Fruit fly (Drosophila melanogaster): ENCODE data around the gene CG9286.

dm6 chr3R:13817480-13818305 is 36.9 kb downstream of the CG9286 start:
- TF ChIP-seq Myc (optimal IDR thresholded peaks at IDR 0.05): no peak
- TF ChIP-seq Sin3A (optimal IDR thresholded peaks at IDR 0.05): no peak
- no peak for TF ChIP-seq ttk (optimal IDR thresholded peaks at IDR 0.05)
- TF ChIP-seq insv (optimal IDR thresholded peaks at IDR 0.05): no peak
- TF ChIP-seq h (optimal IDR thresholded peaks at IDR 0.05): no peak
- no peak for TF ChIP-seq psq (optimal IDR thresholded peaks at IDR 0.05)
